Worm (Caenorhabditis elegans): ENCODE results near the gene pha-2.
A peak's percentile ranks its signal among the peaks of the same experiment; 100 is the strongest.

Gene pha-2

ce11 chrX:608392-608791, 28.4 kb downstream of the pha-2 start, which contains the start of gene F13C5.5:
TSS of gene F13C5.5 (minus strand) at chrX:608492.
- TF ChIP-seq dpl-1 (GFP tag; optimal IDR thresholded peaks at IDR 0.05) (no peak), K12H6.12 (tag; optimal IDR thresholded peaks at IDR 0.05) (no peak), T07F8.4 (tag; optimal IDR thresholded peaks at IDR 0.05) (no peak), ceh-100 (GFP tag; IDR thresholded peaks at IDR 0.05) (no peak), dox-1 (GFP tag; IDR thresholded peaks at IDR 0.05) (no peak), lsy-27 (tag; optimal IDR thresholded peaks at IDR 0.05; ENCODE audit: borderline replicate concordance, insufficient read depth) (no peak), egrh-3 (GFP tag; IDR thresholded peaks at IDR 0.05) (no peak)

- TF ChIP-seq lin-54 (GFP tag; optimal IDR thresholded peaks at IDR 0.05) = no peak
- TF ChIP-seq nfyb-1 (GFP tag; IDR thresholded peaks at IDR 0.05) = 0 out of 2 replicates have a peak, but pooled peaks have one; percentile 2
These were observed 34.9 kb downstream of the pha-2 start, which contains the start of gene F13C5.1 for ce11 chrX:601860-602259. TSS of gene F13C5.1 (plus strand) at chrX:602160.

ce11 chrX:601340-601757, 35.4 kb downstream of the pha-2 start:
- TF ChIP-seq ztf-18 (tag; optimal IDR thresholded peaks at IDR 0.05) (no peak), attf-5 (GFP tag; optimal IDR thresholded peaks at IDR 0.05) (peak; percentile 48), sptf-2 (GFP tag; optimal IDR thresholded peaks at IDR 0.05) (no peak), lag-1 (GFP tag; IDR thresholded peaks at IDR 0.05) (no peak), ZK185.1 (tag; optimal IDR thresholded peaks at IDR 0.05; ENCODE audit: poor library complexity, severe bottlenecking) (no peak), hrde-1 (tag; optimal IDR thresholded peaks at IDR 0.05; ENCODE audit: borderline replicate concordance) (no peak), B0261.1 (tag; optimal IDR thresholded peaks at IDR 0.05) (no peak), let-607 (tag; optimal IDR thresholded peaks at IDR 0.05) (no peak), Y79H2A.3 (GFP tag; conservative IDR thresholded peaks at IDR 0.05) (no peak), snpc-1.3 (tag; optimal IDR thresholded peaks at IDR 0.05; ENCODE audit: insufficient read depth) (no peak), mcd-1 (GFP tag; IDR thresholded peaks at IDR 0.05) (no peak), rcor-1 (GFP tag; IDR thresholded peaks at IDR 0.05) (peak; percentile 59; the same call in 1 of the 2 replicates), tbp1 (GFP tag; optimal IDR thresholded peaks at IDR 0.05) (no peak), hlh-12 (tag; optimal IDR thresholded peaks at IDR 0.05) (no peak), pbrm-1 (GFP tag; IDR thresholded peaks at IDR 0.05) (no peak), ceh-27 (GFP tag; optimal IDR thresholded peaks at IDR 0.05) (peak; percentile 11), madf-6 (GFP tag; IDR thresholded peaks at IDR 0.05) (no peak), sea-2 (GFP tag; IDR thresholded peaks at IDR 0.05) (no peak), dpl-1 (GFP tag; optimal IDR thresholded peaks at IDR 0.05) (no peak), ztf-6 (GFP tag; IDR thresholded peaks at IDR 0.05) (no peak), lin-40 (tag; optimal IDR thresholded peaks at IDR 0.05) (no peak), T26A5.8 (tag; optimal IDR thresholded peaks at IDR 0.05) (no peak), repo-1 (tag; optimal IDR thresholded peaks at IDR 0.05) (no peak), C17E4.6 (GFP tag; IDR thresholded peaks at IDR 0.05) (no peak), akir-1 (GFP tag; optimal IDR thresholded peaks at IDR 0.05) (no peak), snpc-4 (GFP tag; optimal IDR thresholded peaks at IDR 0.05) (no peak), snpc-4 (tag; optimal IDR thresholded peaks at IDR 0.05) (no peak), pha-4 (tag; optimal IDR thresholded peaks at IDR 0.05) (no peak), tlf-1 (GFP tag; optimal IDR thresholded peaks at IDR 0.05) (no peak), D2030.7 (GFP tag; IDR thresholded peaks at IDR 0.05) (no peak), F52B5.7 (tag; optimal IDR thresholded peaks at IDR 0.05) (no peak), mel-28 (tag; optimal IDR thresholded peaks at IDR 0.05; ENCODE audit: borderline replicate concordance) (no peak), Y53F4B.3 (GFP tag; IDR thresholded peaks at IDR 0.05) (no peak), hmg-20 (GFP tag; IDR thresholded peaks at IDR 0.05) (no peak), somi-1 (GFP tag; optimal IDR thresholded peaks at IDR 0.05) (peak; percentile 31), ets-4 (GFP tag; optimal IDR thresholded peaks at IDR 0.05) (no peak), dox-1 (GFP tag; IDR thresholded peaks at IDR 0.05) (no peak), rec-8 (tag; optimal IDR thresholded peaks at IDR 0.05) (no peak)

All from whole organism, young adult.